Worm (Caenorhabditis elegans): ENCODE measurements around the gene appg-2.

DNA sequence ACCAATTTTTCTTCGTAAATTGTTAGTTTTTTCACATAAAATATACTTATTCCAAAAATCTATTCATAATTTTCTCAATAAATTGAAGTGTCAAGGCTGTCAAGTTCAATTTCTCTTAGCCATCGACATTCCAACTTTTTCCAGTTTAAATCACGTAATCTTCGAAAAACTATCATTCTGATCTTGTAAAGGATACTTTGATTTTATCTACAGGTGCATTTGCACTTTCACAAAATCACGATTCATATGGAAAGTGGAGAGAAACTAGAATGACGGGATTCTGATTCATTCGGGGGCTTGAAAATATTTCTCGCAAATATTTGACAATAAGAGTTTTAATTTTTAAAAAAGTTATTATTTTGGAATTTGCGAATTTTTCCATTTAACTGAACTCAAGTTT is 52.3 kb downstream of the appg-2 start:
- TF ChIP-seq flh-1 (GFP tag; optimal IDR thresholded peaks at IDR 0.05) (no peak), blmp-1 (tag; optimal IDR thresholded peaks at IDR 0.05) (no peak), unc-39 (tag; optimal IDR thresholded peaks at IDR 0.05) (no peak), unc-62 (GFP tag; optimal IDR thresholded peaks at IDR 0.05) (no peak), nhr-237 (tag; optimal IDR thresholded peaks at IDR 0.05) (no peak), nhr-28 (tag; optimal IDR thresholded peaks at IDR 0.05) (no peak), lsy-2 (tag; optimal IDR thresholded peaks at IDR 0.05) (no peak), nhr-12 (tag; optimal IDR thresholded peaks at IDR 0.05) (no peak), ces-1 (GFP tag; optimal IDR thresholded peaks at IDR 0.05) (no peak), mab-5 (tag; optimal IDR thresholded peaks at IDR 0.05) (no peak), elt-1 (tag; optimal IDR thresholded peaks at IDR 0.05; ENCODE audit: borderline replicate concordance, insufficient read depth) (no peak), cnd-1 (tag; optimal IDR thresholded peaks at IDR 0.05) (no peak), mep-1 (tag; optimal IDR thresholded peaks at IDR 0.05) (no peak), ceh-39 (tag; optimal IDR thresholded peaks at IDR 0.05) (no peak)
